Worm (Caenorhabditis elegans): ENCODE measurements around the gene F31F6.1.

F31F6.1 gene

ce11 chrX:14907257-14907801 is 39.2 kb upstream of the F31F6.1 start (continued):
- TF ChIP-seq hmg-20 (GFP tag; IDR thresholded peaks at IDR 0.05): no peak

- TF ChIP-seq K11D2.4 (GFP tag; IDR thresholded peaks at IDR 0.05): no peak
- no peak for TF ChIP-seq nhr-80 (tag; optimal IDR thresholded peaks at IDR 0.05)
- TF ChIP-seq athp-1 (tag; optimal IDR thresholded peaks at IDR 0.05): no peak
- TF ChIP-seq F37B4.10 (GFP tag; IDR thresholded peaks at IDR 0.05): no peak
- no peak for TF ChIP-seq madf-6 (GFP tag; IDR thresholded peaks at IDR 0.05)
- no peak for TF ChIP-seq dpff-1 (tag; optimal IDR thresholded peaks at IDR 0.05)
- TF ChIP-seq atf-7 (tag; optimal IDR thresholded peaks at IDR 0.05): no peak
- TF ChIP-seq F57C9.4 (tag; optimal IDR thresholded peaks at IDR 0.05): no peak
- TF ChIP-seq pbrm-1 (GFP tag; IDR thresholded peaks at IDR 0.05): no peak
- TF ChIP-seq attf-3 (GFP tag; conservative IDR thresholded peaks at IDR 0.05): no peak
- TF ChIP-seq cebp-2 (GFP tag; IDR thresholded peaks at IDR 0.05): no peak
- no peak for TF ChIP-seq aptf-3 (GFP tag; IDR thresholded peaks at IDR 0.05)
- no peak for TF ChIP-seq C17E4.6 (GFP tag; IDR thresholded peaks at IDR 0.05)
- TF ChIP-seq nfya-1 (tag; optimal IDR thresholded peaks at IDR 0.05; ENCODE audit: borderline replicate concordance, insufficient read depth): no peak
- TF ChIP-seq F22D6.2 (tag; optimal IDR thresholded peaks at IDR 0.05): no peak
- TF ChIP-seq lin-40 (tag; optimal IDR thresholded peaks at IDR 0.05): no peak
These were observed 37.1 kb upstream of the F31F6.1 start, which contains the start of gene hex-5 for ce11 chrX:14905161-14905560. Gene hex-5, minus strand, starts transcription at chrX:14905261.

- TF ChIP-seq attf-5 (GFP tag; optimal IDR thresholded peaks at IDR 0.05): no peak
- TF ChIP-seq T07F8.4 (tag; optimal IDR thresholded peaks at IDR 0.05): no peak
- TF ChIP-seq ztf-26 (tag; optimal IDR thresholded peaks at IDR 0.05): no peak
- no peak for TF ChIP-seq Y53G8AR.9 (GFP tag; conservative IDR thresholded peaks at IDR 0.05)
- TF ChIP-seq Y53F4B.3 (GFP tag; IDR thresholded peaks at IDR 0.05): no peak
- TF ChIP-seq mel-28 (tag; optimal IDR thresholded peaks at IDR 0.05; ENCODE audit: borderline replicate concordance): no peak
- TF ChIP-seq F49E8.2 (tag; optimal IDR thresholded peaks at IDR 0.05; ENCODE audit: insufficient read depth): no peak
- TF ChIP-seq ceh-100 (GFP tag; IDR thresholded peaks at IDR 0.05): no peak
- TF ChIP-seq lsy-27 (tag; optimal IDR thresholded peaks at IDR 0.05; ENCODE audit: borderline replicate concordance, insufficient read depth): no peak
- no peak for TF ChIP-seq rpc-1 (optimal IDR thresholded peaks at IDR 0.05)
- no peak for TF ChIP-seq rpc-1 (tag; optimal IDR thresholded peaks at IDR 0.05)
- no peak for TF ChIP-seq hrde-1 (tag; optimal IDR thresholded peaks at IDR 0.05; ENCODE audit: borderline replicate concordance)
- TF ChIP-seq K12H6.12 (tag; optimal IDR thresholded peaks at IDR 0.05): no peak
- TF ChIP-seq hmg-1.2 (GFP tag; IDR thresholded peaks at IDR 0.05): no peak
- no peak for TF ChIP-seq mes-4 (tag; optimal IDR thresholded peaks at IDR 0.05)
- TF ChIP-seq ztf-22 (GFP tag; optimal IDR thresholded peaks at IDR 0.05): no peak
- TF ChIP-seq egl-18 (GFP tag; IDR thresholded peaks at IDR 0.05): no peak
- no peak for TF ChIP-seq ztf-28 (GFP tag; IDR thresholded peaks at IDR 0.05)
These were observed 35.3 kb upstream of the F31F6.1 start for ce11 chrX:14903424-14903823.

ce11 chrX:14900487-14900886 is 32.4 kb upstream of the F31F6.1 start:
- no peak for TF ChIP-seq hlh-12 (tag; optimal IDR thresholded peaks at IDR 0.05)
- no peak for TF ChIP-seq pbrm-1 (GFP tag; IDR thresholded peaks at IDR 0.05)
- no peak for TF ChIP-seq Y79H2A.3 (GFP tag; conservative IDR thresholded peaks at IDR 0.05)
- no peak for TF ChIP-seq B0261.1 (tag; optimal IDR thresholded peaks at IDR 0.05)
- TF ChIP-seq attf-6 (GFP tag; IDR thresholded peaks at IDR 0.05): no peak
- TF ChIP-seq attf-3 (GFP tag; conservative IDR thresholded peaks at IDR 0.05): no peak
- TF ChIP-seq tbp1 (GFP tag; optimal IDR thresholded peaks at IDR 0.05): no peak
- no peak for TF ChIP-seq Y95B8A.8 (GFP tag; IDR thresholded peaks at IDR 0.05)
- TF ChIP-seq cebp-2 (GFP tag; IDR thresholded peaks at IDR 0.05): no peak
- no peak for TF ChIP-seq hmg-20 (GFP tag; IDR thresholded peaks at IDR 0.05)
- TF ChIP-seq F33H1.4 (GFP tag; IDR thresholded peaks at IDR 0.05): no peak
- TF ChIP-seq hrde-1 (tag; optimal IDR thresholded peaks at IDR 0.05; ENCODE audit: borderline replicate concordance): no peak
- TF ChIP-seq ccch-3 (GFP tag; optimal IDR thresholded peaks at IDR 0.05): no peak
- TF ChIP-seq nhr-80 (tag; optimal IDR thresholded peaks at IDR 0.05): no peak
- no peak for TF ChIP-seq ztf-28 (GFP tag; IDR thresholded peaks at IDR 0.05)
- no peak for TF ChIP-seq ztf-18 (tag; optimal IDR thresholded peaks at IDR 0.05)
- no peak for TF ChIP-seq tbx-9 (tag; optimal IDR thresholded peaks at IDR 0.05; ENCODE audit: borderline replicate concordance)
- TF ChIP-seq atf-7 (tag; optimal IDR thresholded peaks at IDR 0.05): no peak
- no peak for TF ChIP-seq ceh-40 (GFP tag; IDR thresholded peaks at IDR 0.05)

Data from whole organism, young adult.